Worm (Caenorhabditis elegans): ENCODE data around the gene gnrr-6.

DNA sequence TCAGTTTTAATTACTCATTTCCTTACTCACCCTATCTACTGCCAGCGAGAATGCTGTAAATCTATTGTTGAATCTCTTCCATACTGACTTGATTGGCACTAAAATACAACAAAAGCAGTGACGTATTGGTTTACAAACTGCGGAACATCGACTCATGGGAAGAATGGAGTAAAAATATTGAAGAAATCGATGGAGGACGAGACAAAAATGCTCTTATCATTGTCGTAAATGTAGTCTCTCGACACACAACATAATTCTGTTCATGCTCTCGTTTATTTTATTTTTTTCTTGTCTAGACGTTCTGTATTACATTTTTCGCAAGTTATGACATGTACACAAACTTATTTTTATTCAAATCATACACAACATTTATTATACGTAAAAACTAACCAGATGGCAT, 25.1 kb downstream of the gnrr-6 start, which contains the start of gene C34F6.11:
- TF ChIP-seq dpff-1 (tag; optimal IDR thresholded peaks at IDR 0.05) (no peak), F57C9.4 (tag; optimal IDR thresholded peaks at IDR 0.05) (no peak), lin-54 (GFP tag; optimal IDR thresholded peaks at IDR 0.05) (no peak), rcor-1 (GFP tag; IDR thresholded peaks at IDR 0.05) (no peak), mxl-1 (tag; optimal IDR thresholded peaks at IDR 0.05) (no peak), sea-2 (GFP tag; IDR thresholded peaks at IDR 0.05) (no peak)
